Fruit fly (Drosophila melanogaster) whole organism, pupa: ENCODE results near the gene car.

Experiments
- CG13204 ChIP-seq: fragments of 200-800 bp; sonication (Bioruptor generic); optimal IDR thresholded peaks from 2 replicates; lab custom pipeline; 2018; ENCODE audit warnings: missing biosample characterization, mild to moderate bottlenecking, missing genetic modification characterization, moderate library complexity
- CG14655 ChIP-seq: fragments of 200-800 bp; sonication (Bioruptor generic); optimal IDR thresholded peaks from 3 replicates; lab custom pipeline; 2017; ENCODE audit warnings: mild to moderate bottlenecking, missing biosample characterization, missing genetic modification reagents, missing genetic modification characterization
- CG15710 ChIP-seq: fragments of 200-800 bp; sonication (Bioruptor generic); optimal IDR thresholded peaks from 2 replicates; lab custom pipeline; 2018; ENCODE audit warnings: missing biosample characterization, mild to moderate bottlenecking, missing genetic modification characterization, moderate library complexity
- CG9948 ChIP-seq: fragments of 200-800 bp; sonication (Bioruptor generic); optimal IDR thresholded peaks from 2 replicates; lab custom pipeline; 2018; ENCODE audit warnings: missing biosample characterization, mild to moderate bottlenecking, missing genetic modification characterization, moderate library complexity
- EcR ChIP-seq: fragments of 200-800 bp; sonication (Bioruptor generic); optimal IDR thresholded peaks from 3 replicates; lab custom pipeline; 2019; ENCODE audit warnings: missing biosample characterization, missing genetic modification characterization, mild to moderate bottlenecking, moderate library complexity, missing genetic modification reagents
- Pif1A ChIP-seq: fragments of 200-800 bp; sonication (Bioruptor generic); optimal IDR thresholded peaks from 3 replicates; lab custom pipeline; 2016; ENCODE audit warnings: missing biosample characterization, missing genetic modification characterization
- Pif1B ChIP-seq: fragments of 200-800 bp; sonication (Bioruptor generic); optimal IDR thresholded peaks from 3 replicates; lab custom pipeline; 2016; ENCODE audit warnings: missing biosample characterization, missing genetic modification characterization
- Snoo ChIP-seq: fragments of 200-800 bp; sonication (Bioruptor generic); optimal IDR thresholded peaks from 3 replicates; lab custom pipeline; 2017; ENCODE audit warnings: missing biosample characterization, mild to moderate bottlenecking, missing genetic modification characterization, inconsistent platforms
- gl ChIP-seq: fragments of 200-800 bp; sonication (Bioruptor generic); optimal IDR thresholded peaks from 2 replicates; lab custom pipeline; 2018; ENCODE audit warnings: missing biosample characterization, mild to moderate bottlenecking, missing genetic modification characterization
- rn ChIP-seq: fragments of 200-800 bp; sonication (Bioruptor generic); IDR thresholded peaks from 2 replicates; pipeline ENCODE4 v1.3.6; 2022; ENCODE audit warnings: missing biosample characterization, missing genetic modification characterization

DNA sequence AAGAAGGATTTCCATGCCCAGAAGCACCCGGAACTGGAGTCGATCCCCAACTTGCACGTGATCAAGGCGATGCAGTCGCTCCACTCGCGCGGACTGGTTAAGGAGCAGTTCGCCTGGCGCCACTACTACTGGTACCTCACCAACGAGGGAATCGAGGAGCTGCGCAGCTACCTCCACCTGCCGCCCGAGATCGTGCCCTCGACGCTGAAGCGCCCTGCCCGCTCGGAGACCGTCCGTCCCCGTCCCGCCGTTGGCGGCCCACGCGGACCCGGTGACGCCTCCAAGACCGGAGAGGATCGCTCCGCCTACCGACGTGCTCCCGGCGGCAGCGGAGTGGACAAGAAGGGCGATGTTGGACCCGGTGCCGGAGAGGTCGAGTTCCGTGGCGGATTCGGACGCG is 32.7 kb downstream of the car start:
- TF ChIP-seq CG15710, result no peak
- TF ChIP-seq Pif1A (GFP tag; lab: Kevin White, UChicago), result no peak
- TF ChIP-seq CG14655 (GFP tag; lab: Kevin White, UChicago), result no peak
- TF ChIP-seq Pif1B (GFP tag; lab: Kevin White, UChicago), result no peak
- no peak for TF ChIP-seq EcR
- TF ChIP-seq rn, result no peak
- TF ChIP-seq CG9948 (tag; lab: Kevin White, UChicago), result no peak
- no peak for TF ChIP-seq Snoo
- TF ChIP-seq gl (tag; lab: Kevin White, UChicago), result no peak
- no peak for TF ChIP-seq CG13204 (GFP tag; lab: Kevin White, UChicago)
